Worm (Caenorhabditis elegans) whole organism, L4 larva: ENCODE results near the gene sas-4.
"Not testable (repeated sequence)": the region's sequence is repeated elsewhere in the genome, so short reads cannot be mapped to it uniquely, and the experiment has no call there.

ENCODE experiments used
- F37D6.2 ChIP-seq: sonication (generic microtip); optimal IDR thresholded peaks from 2 replicates; lab custom pipeline; 2016; ENCODE audit warnings: mild to moderate bottlenecking, missing genetic modification characterization, missing compliant biosample characterization
- dpl-1 ChIP-seq: fragments of 150-350 bp; optimal IDR thresholded peaks from 2 replicates; lab custom pipeline; 2014; ENCODE audit warnings: missing biosample characterization, missing genetic modification reagents, missing genetic modification characterization
- madf-9 ChIP-seq: fragments of 200-800 bp; sonication (Bioruptor generic); conservative IDR thresholded peaks from 2 replicates; pipeline ENCODE4 v1.3.6; 2022; ENCODE audit warnings: missing genetic modification reagents, missing genetic modification characterization, missing compliant biosample characterization
- unc-62 ChIP-seq, 3 experiments: fragments of 150-350 bp in 1 of 3; sonication (generic microtip); optimal IDR thresholded peaks in 2 of 3; peaks in 1 of 3; 1 replicate in 1 of 3; 2 replicates in 2 of 3; lab custom pipeline; 2014 to 2017; ENCODE audit warnings: missing biosample characterization in 3 of 3, missing genetic modification characterization in 3 of 3, missing genetic modification reagents in 3 of 3, missing genotype in 1 of 3
- vab-7 ChIP-seq: fragments of 200-800 bp; sonication (Bioruptor generic); IDR thresholded peaks from 2 replicates; pipeline ENCODE4 v1.3.6; 2022; ENCODE audit warnings: missing genetic modification reagents, missing genetic modification characterization, missing compliant biosample characterization
- ztf-11 ChIP-seq: fragments of 150-350 bp; optimal IDR thresholded peaks from 2 replicates; lab custom pipeline; 2014; ENCODE audit warnings: missing biosample characterization, missing genetic modification characterization

DNA sequence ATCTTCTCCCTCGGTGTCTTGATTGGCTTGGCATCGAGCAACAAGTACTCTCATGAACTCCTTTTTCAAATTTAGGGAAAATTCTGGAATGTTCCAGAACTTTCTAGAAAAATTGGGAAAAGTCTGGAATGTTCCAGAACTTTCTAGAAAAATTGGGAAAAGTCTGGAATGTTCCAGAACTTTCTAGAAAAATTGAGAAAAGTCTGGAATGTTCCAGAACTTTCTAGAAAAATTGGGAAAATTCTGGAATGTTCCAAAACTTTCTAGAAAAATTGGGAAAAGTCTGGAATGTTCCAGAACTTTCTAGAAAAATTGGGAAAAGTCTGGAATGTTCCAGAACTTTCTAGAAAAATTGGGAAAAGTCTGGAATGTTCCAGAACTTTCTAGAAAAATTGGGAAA is 25.9 kb upstream of the sas-4 start, which contains the start of gene ZC262.7:
- not testable (repeated sequence) for TF ChIP-seq madf-9; F37D6.2 (tag; lab: Kevin White, UChicago); dpl-1 (GFP tag; lab: Kevin White, UChicago); ztf-11; vab-7 (GFP tag; lab: Robert Waterston, UW); unc-62 (GFP tag; optimal IDR thresholded peaks at IDR 0.05 in 1 of 2; lab: Kevin White, UChicago); unc-62 (tag; optimal IDR thresholded peaks at IDR 0.05; lab: Kevin White, UChicago)
